Worm (Caenorhabditis elegans) whole organism, L1 larva: ENCODE measurements around the gene K09C8.2.

Experiments
- C04F5.9 ChIP-seq: sonication (generic microtip); optimal IDR thresholded peaks from 2 replicates; lab custom pipeline; 2016; ENCODE audit warnings: missing genetic modification characterization, missing compliant biosample characterization
- C34B4.2 ChIP-seq: sonication (generic microtip); optimal IDR thresholded peaks from 2 replicates; lab custom pipeline; 2017; ENCODE audit warnings: mild to moderate bottlenecking, missing genetic modification characterization, missing compliant biosample characterization
- aly-2 ChIP-seq: fragments of 150-350 bp; optimal IDR thresholded peaks from 2 replicates; lab custom pipeline; 2014; ENCODE audit warnings: missing biosample characterization, missing genetic modification characterization
- isw-1 ChIP-seq: fragments of 200-800 bp; sonication (Bioruptor generic); IDR thresholded peaks from 2 replicates; pipeline ENCODE4 v1.3.6; 2022; ENCODE audit warnings: missing genetic modification characterization, missing compliant biosample characterization
- lin-15B ChIP-seq: fragments of 150-350 bp; sonication (generic microtip); optimal IDR thresholded peaks from 3 replicates; lab custom pipeline; 2014; ENCODE audit warnings: missing biosample characterization, missing genetic modification characterization
- lsy-2 ChIP-seq, 2 experiments: fragments of 150-350 bp; optimal IDR thresholded peaks; 2 replicates each; lab custom pipeline; 2014; ENCODE audit warnings: missing biosample characterization in 2 of 2, missing genetic modification characterization in 2 of 2
- nhr-28 ChIP-seq: fragments of 150-350 bp; optimal IDR thresholded peaks from 2 replicates; lab custom pipeline; 2014; ENCODE audit warnings: missing biosample characterization, missing genetic modification characterization
- nhr-71 ChIP-seq: sonication (generic microtip); optimal IDR thresholded peaks from 2 replicates; lab custom pipeline; 2016; ENCODE audit warnings: mild to moderate bottlenecking, missing genetic modification characterization, moderate library complexity, missing compliant biosample characterization
- nhr-77 ChIP-seq: fragments of 150-350 bp; optimal IDR thresholded peaks from 2 replicates; lab custom pipeline; 2014; ENCODE audit warnings: missing biosample characterization, missing genetic modification characterization
- nhr-85 ChIP-seq: sonication (generic microtip); peaks from one replicate; lab custom pipeline; 2016; ENCODE audit warnings: missing genetic modification characterization, inconsistent platforms, missing compliant biosample characterization
- pag-3 ChIP-seq: sonication (generic microtip); optimal IDR thresholded peaks from 2 replicates; lab custom pipeline; 2017; ENCODE audit warnings: missing genetic modification characterization, mild to moderate bottlenecking, missing compliant biosample characterization, antibody characterized with exemption, borderline replicate concordance; ENCODE audit not compliant: insufficient read depth
- sup-37 ChIP-seq: fragments of 200-800 bp; sonication (Bioruptor generic); optimal IDR thresholded peaks from 2 replicates; lab custom pipeline; 2018; ENCODE audit warnings: mild to moderate bottlenecking, missing genetic modification characterization, missing compliant biosample characterization
- ztf-11 ChIP-seq, 2 experiments: sonication (generic microtip); optimal IDR thresholded peaks; 2 replicates each; lab custom pipeline; 2016 to 2017; ENCODE audit warnings: missing genetic modification characterization in 2 of 2, missing biosample characterization in 1 of 2, missing compliant biosample characterization in 1 of 2

- TF ChIP-seq C04F5.9 (no peak), isw-1 (GFP tag; lab: Robert Waterston, UW) (no peak), C34B4.2 (tag; lab: Kevin White, UChicago) (no peak), sup-37 (GFP tag; lab: Kevin White, UChicago) (no peak), ztf-11 (tag; optimal IDR thresholded peaks at IDR 0.05; lab: Kevin White, UChicago) (no peak), nhr-85 (tag; lab: Kevin White, UChicago) (no peak), lsy-2 (tag; optimal IDR thresholded peaks at IDR 0.05; lab: Kevin White, UChicago) (no peak), lin-15B (no peak), aly-2 (tag; lab: Kevin White, UChicago) (no peak), nhr-71 (tag; lab: Kevin White, UChicago) (no peak), nhr-77 (tag; lab: Kevin White, UChicago) (no peak), pag-3 (no peak), nhr-28 (tag; lab: Kevin White, UChicago) (no peak)
Observed at ce11 chrX:10932087-10932486, 27.1 kb upstream of the K09C8.2 start.
